Worm (Caenorhabditis elegans): ENCODE data around the gene cec-2.
"Not testable (repeated sequence)": the region's sequence is repeated elsewhere in the genome, so short reads cannot be mapped to it uniquely, and the experiment has no call there.

DNA sequence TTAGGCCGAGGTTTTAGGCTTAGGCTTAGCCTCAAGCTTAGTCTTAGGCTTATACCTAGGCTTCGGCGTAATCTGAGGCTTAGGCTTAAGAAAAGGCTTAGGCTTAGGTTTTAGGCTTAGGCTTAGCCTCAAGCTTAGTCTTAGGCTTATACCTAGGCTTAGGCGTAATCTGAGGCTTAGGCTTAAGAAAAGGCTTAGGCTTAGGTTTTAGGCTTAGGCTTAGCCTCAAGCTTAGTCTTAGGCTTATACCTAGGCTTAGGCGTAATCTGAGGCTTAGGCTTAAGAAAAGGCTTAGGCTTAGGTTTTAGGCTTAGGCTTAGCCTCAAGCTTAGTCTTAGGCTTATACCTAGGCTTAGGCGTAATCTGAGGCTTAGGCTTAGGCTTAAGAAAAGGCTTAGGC is 46.8 kb downstream of the cec-2 start:
- not testable (repeated sequence) for TF ChIP-seq ama-1 (optimal IDR thresholded peaks at IDR 0.05); ets-7 (tag; optimal IDR thresholded peaks at IDR 0.05); flt-1 (GFP tag; IDR thresholded peaks at IDR 0.05); pes-1 (GFP tag; IDR thresholded peaks at IDR 0.05); ceh-13 (GFP tag; optimal IDR thresholded peaks at IDR 0.05); aly-1 (tag; optimal IDR thresholded peaks at IDR 0.05)
- TF ChIP-seq ceh-36 (tag; optimal IDR thresholded peaks at IDR 0.05), result peak; percentile 72
